Worm (Caenorhabditis elegans) whole organism, early embryonic: ENCODE measurements around the gene AC3.5.

ENCODE experiments used
- aly-1 ChIP-seq: sonication (generic microtip); optimal IDR thresholded peaks from 2 replicates; lab custom pipeline; 2016; ENCODE audit warnings: missing genetic modification characterization, missing compliant biosample characterization
- ama-1 ChIP-seq: fragments of 150-350 bp; optimal IDR thresholded peaks from 2 replicates; lab custom pipeline; 2014
- ceh-13 ChIP-seq: fragments of 200-800 bp; sonication (Bioruptor generic); optimal IDR thresholded peaks from 2 replicates; lab custom pipeline; 2018; ENCODE audit warnings: mild to moderate bottlenecking, missing genetic modification characterization, missing compliant biosample characterization
- ceh-36 ChIP-seq: sonication (generic microtip); optimal IDR thresholded peaks from 2 replicates; lab custom pipeline; 2016; ENCODE audit warnings: missing genetic modification characterization, inconsistent platforms, missing compliant biosample characterization
- flt-1 ChIP-seq: fragments of 200-800 bp; sonication (Bioruptor generic); IDR thresholded peaks from 2 replicates; pipeline ENCODE4 v1.3.6; 2022; ENCODE audit warnings: missing genetic modification characterization, missing compliant biosample characterization
- hmg-4 ChIP-seq: fragments of 200-800 bp; sonication (Bioruptor generic); optimal IDR thresholded peaks from 2 replicates; lab custom pipeline; 2018; ENCODE audit warnings: mild to moderate bottlenecking, missing genetic modification characterization, missing compliant biosample characterization
- hnd-1 ChIP-seq: sonication (generic microtip); optimal IDR thresholded peaks from 2 replicates; lab custom pipeline; 2016; ENCODE audit warnings: missing genetic modification characterization, missing compliant biosample characterization
- pes-1 ChIP-seq: fragments of 200-800 bp; sonication (Bioruptor generic); IDR thresholded peaks from 2 replicates; pipeline ENCODE4 v1.3.6; 2022; ENCODE audit warnings: missing genetic modification reagents, missing genetic modification characterization, missing compliant biosample characterization
- sea-1 ChIP-seq: fragments of 200-800 bp; sonication (Bioruptor generic); conservative IDR thresholded peaks from 2 replicates; pipeline ENCODE4 v1.3.6; 2022; ENCODE audit warnings: missing genetic modification characterization, missing compliant biosample characterization
- tbx-11 ChIP-seq: fragments of 200-800 bp; sonication (Bioruptor generic); IDR thresholded peaks from 2 replicates; pipeline ENCODE4 v1.3.6; 2022; ENCODE audit warnings: missing genetic modification characterization, missing compliant biosample characterization
- tra-4 ChIP-seq: sonication (generic microtip); optimal IDR thresholded peaks from 2 replicates; lab custom pipeline; 2017; ENCODE audit warnings: missing genetic modification characterization, missing compliant biosample characterization

DNA sequence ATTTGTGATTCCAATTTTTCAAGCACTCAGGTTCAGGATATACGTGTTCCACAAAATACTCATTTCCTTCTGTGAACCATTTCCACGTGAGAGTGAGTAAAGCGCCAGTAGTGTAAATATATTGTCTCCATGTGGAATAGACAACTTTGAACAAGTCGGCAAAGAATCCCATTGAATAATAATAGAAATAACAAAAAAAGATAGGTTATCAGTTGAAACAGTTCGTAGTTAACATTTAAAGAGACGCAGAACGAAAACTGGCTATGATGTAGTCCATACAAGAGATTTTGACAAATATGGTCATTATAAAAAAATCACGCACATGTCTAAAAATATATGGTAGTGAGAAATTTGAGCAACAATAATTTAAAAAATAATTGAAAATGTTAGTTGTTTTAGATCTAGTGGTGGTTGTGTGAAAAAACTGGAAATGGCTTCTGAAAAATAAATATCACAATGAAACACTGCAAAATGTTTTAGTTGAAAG is 30.8 kb upstream of the AC3.5 start, which contains the start of gene ceeh-2:
- TF ChIP-seq ama-1 (lab: Kevin White, UChicago) = no peak
- TF ChIP-seq hnd-1 (tag; lab: Kevin White, UChicago) = no peak
- no peak for TF ChIP-seq tra-4 (tag; lab: Kevin White, UChicago)
- TF ChIP-seq ceh-13 (GFP tag; lab: Kevin White, UChicago) = no peak
- no peak for TF ChIP-seq flt-1 (GFP tag; lab: Robert Waterston, UW)
- TF ChIP-seq ceh-36 (tag; lab: Kevin White, UChicago) = no peak
- TF ChIP-seq sea-1 (GFP tag; lab: Robert Waterston, UW) = no peak
- no peak for TF ChIP-seq aly-1 (tag; lab: Kevin White, UChicago)
- no peak for TF ChIP-seq hmg-4 (GFP tag; lab: Kevin White, UChicago)
- no peak for TF ChIP-seq pes-1 (GFP tag; lab: Robert Waterston, UW)
- no peak for TF ChIP-seq tbx-11 (GFP tag; lab: Robert Waterston, UW)
